Comparison of ENCODE assay signal across 1 worm cellular context in genomic region chrIV:5941236-5941976, ce11.
TF ChIP-seq lines count a peak whose summit lies in the region.

TSS of gene pfkb-1.2 (plus strand) at chrIV:5941926.

TF ChIP-seq in whole organism, L3 larva, 47 proteins besides CTCF, POLR2A, EP300 and RAD21 (continued from another document):
- TF ChIP-seq R02D3.7 (tag; optimal IDR thresholded peaks at IDR 0.05; lab: Kevin White, UChicago) = no peak
- TF ChIP-seq mdl-1 (tag; optimal IDR thresholded peaks at IDR 0.05; lab: Kevin White, UChicago) = no peak
- no peak for TF ChIP-seq pqm-1 (tag; optimal IDR thresholded peaks at IDR 0.05; lab: Kevin White, UChicago)
- TF ChIP-seq ceh-16 (tag; optimal IDR thresholded peaks at IDR 0.05; lab: Kevin White, UChicago) = no peak
- TF ChIP-seq nhr-25 (tag; optimal IDR thresholded peaks at IDR 0.05; lab: Kevin White, UChicago) = no peak
- TF ChIP-seq ama-1 (optimal IDR thresholded peaks at IDR 0.05; lab: Kevin White, UChicago) = no peak
- no peak for TF ChIP-seq ZK546.5 (tag; optimal IDR thresholded peaks at IDR 0.05; lab: Kevin White, UChicago)
- peak; percentile 6 for TF ChIP-seq pha-4 (tag; optimal IDR thresholded peaks at IDR 0.05; lab: Kevin White, UChicago)
- TF ChIP-seq nfya-1 (tag; optimal IDR thresholded peaks at IDR 0.05; lab: Kevin White, UChicago; ENCODE audit: insufficient read depth) = peak; percentile 40
- TF ChIP-seq tbx-2 (tag; optimal IDR thresholded peaks at IDR 0.05; lab: Kevin White, UChicago) = no peak
- no peak for TF ChIP-seq fkh-2 (tag; optimal IDR thresholded peaks at IDR 0.05; lab: Kevin White, UChicago)
- no peak for TF ChIP-seq sea-2 (GFP tag; optimal IDR thresholded peaks at IDR 0.05; lab: Kevin White, UChicago)
- no peak for TF ChIP-seq elt-2 (tag; optimal IDR thresholded peaks at IDR 0.05; lab: Kevin White, UChicago)
- no peak for TF ChIP-seq zag-1 (tag; optimal IDR thresholded peaks at IDR 0.05; lab: Kevin White, UChicago)
- no peak for TF ChIP-seq mml-1 (tag; optimal IDR thresholded peaks at IDR 0.05; lab: Kevin White, UChicago)
- TF ChIP-seq fos-1 (tag; optimal IDR thresholded peaks at IDR 0.05; lab: Kevin White, UChicago) = no peak
- no peak for TF ChIP-seq ztf-11 (tag; optimal IDR thresholded peaks at IDR 0.05; lab: Kevin White, UChicago)
- no peak for TF ChIP-seq fkh-10 (GFP tag; optimal IDR thresholded peaks at IDR 0.05; lab: Kevin White, UChicago)
- TF ChIP-seq egl-27 (tag; optimal IDR thresholded peaks at IDR 0.05; lab: Kevin White, UChicago) = no peak
- no peak for TF ChIP-seq nhr-76 (tag; optimal IDR thresholded peaks at IDR 0.05; lab: Kevin White, UChicago)
